Fruit fly (Drosophila melanogaster) whole organism, prepupa: ENCODE data around the gene CG11168.

ENCODE experiments used
- Blimp-1 ChIP-seq: fragments of 200-800 bp; sonication (Bioruptor generic); optimal IDR thresholded peaks from 3 replicates; lab custom pipeline; 2017; ENCODE audit warnings: missing biosample characterization, missing genetic modification characterization, mild to moderate bottlenecking, moderate library complexity, missing genetic modification reagents
- CG10631 ChIP-seq: fragments of 200-800 bp; sonication (Bioruptor generic); optimal IDR thresholded peaks from 2 replicates; lab custom pipeline; 2016; ENCODE audit warnings: missing biosample characterization, missing genetic modification characterization
- CG11762 ChIP-seq: fragments of 200-800 bp; sonication (Bioruptor generic); optimal IDR thresholded peaks from 3 replicates; lab custom pipeline; 2016; ENCODE audit warnings: missing biosample characterization, missing genetic modification characterization; ENCODE audit not compliant: insufficient read depth
- CG11902 ChIP-seq: fragments of 200-800 bp; sonication (Bioruptor generic); optimal IDR thresholded peaks from 3 replicates; lab custom pipeline; 2016; ENCODE audit warnings: missing biosample characterization, missing genetic modification characterization
- CG15336 ChIP-seq: fragments of 200-800 bp; sonication (Bioruptor generic); IDR thresholded peaks from 2 replicates; pipeline ENCODE4 v1.3.6; 2022; ENCODE audit warnings: missing biosample characterization, missing genetic modification characterization
- CG3032 ChIP-seq: fragments of 200-800 bp; optimal IDR thresholded peaks from 2 replicates; lab custom pipeline; 2019; ENCODE audit warnings: missing biosample characterization, mild to moderate bottlenecking, missing genetic modification characterization, moderate library complexity
- CG31627 ChIP-seq: fragments of 200-800 bp; sonication (Bioruptor generic); optimal IDR thresholded peaks from 3 replicates; lab custom pipeline; 2016; ENCODE audit warnings: missing biosample characterization, missing genetic modification characterization
- CG32006 ChIP-seq: fragments of 200-800 bp; sonication (Bioruptor generic); optimal IDR thresholded peaks from 3 replicates; lab custom pipeline; 2017; ENCODE audit warnings: missing biosample characterization, mild to moderate bottlenecking, missing genetic modification characterization
- CG34406 ChIP-seq: fragments of 200-800 bp; sonication (Bioruptor generic); optimal IDR thresholded peaks from 3 replicates; lab custom pipeline; 2016; ENCODE audit warnings: missing biosample characterization, missing genetic modification characterization
- CG4318 ChIP-seq: fragments of 200-800 bp; sonication (Bioruptor generic); optimal IDR thresholded peaks from 3 replicates; lab custom pipeline; 2017; ENCODE audit warnings: missing biosample characterization, mild to moderate bottlenecking, missing genetic modification characterization
- CG6808 ChIP-seq: fragments of 200-800 bp; sonication (Bioruptor generic); optimal IDR thresholded peaks from 3 replicates; lab custom pipeline; 2017; ENCODE audit warnings: missing biosample characterization, missing genetic modification characterization, mild to moderate bottlenecking, moderate library complexity, missing genetic modification reagents
- CG6854 ChIP-seq: fragments of 200-800 bp; sonication (Bioruptor generic); optimal IDR thresholded peaks from 2 replicates; lab custom pipeline; 2017; ENCODE audit warnings: missing biosample characterization, mild to moderate bottlenecking, missing genetic modification characterization
- CG7368 ChIP-seq: fragments of 200-800 bp; sonication (Bioruptor generic); optimal IDR thresholded peaks from 3 replicates; lab custom pipeline; 2016; ENCODE audit warnings: missing biosample characterization, missing genetic modification characterization
- CG8119 ChIP-seq: fragments of 200-800 bp; sonication (Bioruptor generic); IDR thresholded peaks from 3 replicates; pipeline ENCODE4 v1.3.6; 2022; ENCODE audit warnings: missing biosample characterization, missing genetic modification characterization
- CG8632 ChIP-seq: fragments of 200-800 bp; sonication (Bioruptor generic); optimal IDR thresholded peaks from 3 replicates; lab custom pipeline; 2016; ENCODE audit warnings: missing biosample characterization, missing genetic modification characterization
- Eip78C ChIP-seq: fragments of 200-800 bp; sonication (Bioruptor generic); peaks from one replicate; lab custom pipeline; 2016; ENCODE audit warnings: missing biosample characterization, missing genetic modification characterization
- Eip93F ChIP-seq: fragments of 200-800 bp; sonication (Bioruptor generic); optimal IDR thresholded peaks from 2 replicates; lab custom pipeline; 2016; ENCODE audit warnings: missing biosample characterization, mild to moderate bottlenecking, missing genetic modification characterization
- Hr38 ChIP-seq: sonication (Bioruptor generic); optimal IDR thresholded peaks from 2 replicates; lab custom pipeline; 2016; ENCODE audit warnings: missing biosample characterization, missing genetic modification characterization
- Hr39 ChIP-seq: fragments of 200-800 bp; sonication (Bioruptor generic); optimal IDR thresholded peaks from 2 replicates; lab custom pipeline; 2016; ENCODE audit warnings: missing biosample characterization, missing genetic modification characterization
- Hr4 ChIP-seq: fragments of 200-800 bp; sonication (Bioruptor generic); optimal IDR thresholded peaks from 3 replicates; lab custom pipeline; 2016; ENCODE audit warnings: missing biosample characterization, missing genetic modification characterization
- Lpt ChIP-seq: fragments of 200-800 bp; sonication (Bioruptor generic); optimal IDR thresholded peaks from 3 replicates; lab custom pipeline; 2016; ENCODE audit warnings: missing biosample characterization, missing genetic modification characterization
- Met ChIP-seq: fragments of 200-800 bp; sonication (Bioruptor generic); optimal IDR thresholded peaks from 3 replicates; lab custom pipeline; 2016; ENCODE audit warnings: missing biosample characterization, missing genetic modification characterization
- OdsH ChIP-seq: fragments of 200-800 bp; sonication (Bioruptor generic); optimal IDR thresholded peaks from 3 replicates; lab custom pipeline; 2016; ENCODE audit warnings: missing biosample characterization, missing genetic modification characterization
- Smox ChIP-seq: fragments of 200-800 bp; sonication (Bioruptor generic); optimal IDR thresholded peaks from 3 replicates; lab custom pipeline; 2016; ENCODE audit warnings: missing biosample characterization, missing genetic modification characterization
- Sox102F ChIP-seq: fragments of 200-800 bp; sonication (Bioruptor generic); optimal IDR thresholded peaks from 2 replicates; lab custom pipeline; 2016; ENCODE audit warnings: missing biosample characterization, mild to moderate bottlenecking, missing genetic modification characterization
- Sox14 ChIP-seq: fragments of 200-800 bp; sonication (Bioruptor generic); optimal IDR thresholded peaks from 3 replicates; lab custom pipeline; 2016; ENCODE audit warnings: missing biosample characterization, missing genetic modification characterization
- Sox15 ChIP-seq: fragments of 200-800 bp; sonication (Bioruptor generic); optimal IDR thresholded peaks from 3 replicates; lab custom pipeline; 2016; ENCODE audit warnings: missing biosample characterization, missing genetic modification characterization
- achi ChIP-seq: fragments of 200-800 bp; sonication (Bioruptor generic); optimal IDR thresholded peaks from 3 replicates; lab custom pipeline; 2016; ENCODE audit warnings: missing biosample characterization, missing genetic modification characterization
- cyc ChIP-seq: fragments of 200-800 bp; sonication (Bioruptor generic); optimal IDR thresholded peaks from 3 replicates; lab custom pipeline; 2016; ENCODE audit warnings: missing biosample characterization, missing genetic modification characterization
- esn ChIP-seq: fragments of 200-800 bp; sonication (Bioruptor generic); optimal IDR thresholded peaks from 2 replicates; lab custom pipeline; 2016; ENCODE audit warnings: missing biosample characterization, mild to moderate bottlenecking, missing genetic modification characterization, moderate library complexity
- fd59A ChIP-seq: fragments of 200-800 bp; sonication (Bioruptor generic); optimal IDR thresholded peaks from 2 replicates; lab custom pipeline; 2017; ENCODE audit warnings: missing biosample characterization, mild to moderate bottlenecking, missing genetic modification characterization, missing genetic modification reagents
- fd85E ChIP-seq: fragments of 200-800 bp; sonication (Bioruptor generic); optimal IDR thresholded peaks from 3 replicates; lab custom pipeline; 2016; ENCODE audit warnings: missing biosample characterization, missing genetic modification characterization
- lz ChIP-seq: fragments of 200-800 bp; sonication (Bioruptor generic); optimal IDR thresholded peaks from 3 replicates; lab custom pipeline; 2016; ENCODE audit warnings: missing biosample characterization, missing genetic modification characterization
- ss ChIP-seq, 2 experiments: fragments of 200-800 bp; sonication (Bioruptor generic); optimal IDR thresholded peaks; 2 replicates in 1 of 2; 3 replicates in 1 of 2; lab custom pipeline; 2017 to 2018; ENCODE audit warnings: mild to moderate bottlenecking in 2 of 2, missing biosample characterization in 2 of 2, missing genetic modification characterization in 2 of 2, moderate library complexity in 1 of 2
- svp ChIP-seq: fragments of 200-800 bp; sonication (Bioruptor generic); peaks from one replicate; lab custom pipeline; 2016; ENCODE audit warnings: missing biosample characterization, missing genetic modification characterization
- topi ChIP-seq: fragments of 200-800 bp; sonication (Bioruptor generic); optimal IDR thresholded peaks from 3 replicates; lab custom pipeline; 2016; ENCODE audit warnings: missing biosample characterization, missing genetic modification characterization
- vri ChIP-seq: fragments of 200-800 bp; sonication (Bioruptor generic); optimal IDR thresholded peaks from 3 replicates; lab custom pipeline; 2016; ENCODE audit warnings: missing biosample characterization, mild to moderate bottlenecking, missing genetic modification characterization

Gene CG11168

dm6 chr3R:24966578-24966977 is 48.7 kb downstream of the CG11168 start:
- TF ChIP-seq Lpt (GFP tag; lab: Kevin White, UChicago) (no peak), esn (GFP tag; lab: Kevin White, UChicago) (peak; percentile 28), fd85E (GFP tag; lab: Kevin White, UChicago) (no peak), CG3032 (tag; lab: Kevin White, UChicago) (no peak), OdsH (peak; percentile 25), vri (GFP tag; lab: Kevin White, UChicago) (no peak), Hr39 (peak; percentile 16), CG7368 (GFP tag; lab: Kevin White, UChicago) (no peak), CG8632 (GFP tag; lab: Kevin White, UChicago) (peak; percentile 3), CG11902 (GFP tag; lab: Kevin White, UChicago) (no peak), CG10631 (GFP tag; lab: Kevin White, UChicago) (no peak), CG4318 (peak; percentile 21), CG34406 (GFP tag; lab: Kevin White, UChicago) (no peak), svp (peak; percentile 77), Smox (GFP tag; lab: Kevin White, UChicago) (peak; percentile 19), fd59A (GFP tag; lab: Kevin White, UChicago) (no peak), lz (no peak), CG15336 (GFP tag; lab: Robert Waterston, UW) (no peak), Hr38 (GFP tag; lab: Kevin White, UChicago) (no peak), CG6854 (GFP tag; lab: Kevin White, UChicago) (no peak), CG32006 (peak; percentile 63), topi (no peak), achi (GFP tag; lab: Kevin White, UChicago) (no peak), CG31627 (GFP tag; lab: Kevin White, UChicago) (no peak), Sox15 (GFP tag; lab: Kevin White, UChicago) (no peak), Sox14 (no peak), Sox102F (GFP tag; lab: Kevin White, UChicago) (peak; percentile 22), Met (GFP tag; lab: Kevin White, UChicago) (peak; percentile 33), CG6808 (GFP tag; lab: Kevin White, UChicago) (no peak), ss (GFP tag; optimal IDR thresholded peaks at IDR 0.05; lab: Kevin White, UChicago) (no peak), Eip78C (GFP tag; lab: Kevin White, UChicago) (peak; percentile 37), CG11762 (GFP tag; lab: Kevin White, UChicago) (no peak), cyc (no peak)
- TF ChIP-seq, all 60 proteins: peak for 11

dm6 chr3R:24968015-24968414 is 50.1 kb downstream of the CG11168 start:
- TF ChIP-seq CG15336 (GFP tag; lab: Robert Waterston, UW) = no peak
- no peak for TF ChIP-seq CG8632 (GFP tag; lab: Kevin White, UChicago)
- TF ChIP-seq Sox14 = no peak
- no peak for TF ChIP-seq CG3032 (tag; lab: Kevin White, UChicago)
- TF ChIP-seq cyc = no peak
- no peak for TF ChIP-seq CG8119
- TF ChIP-seq CG31627 (GFP tag; lab: Kevin White, UChicago) = no peak
- no peak for TF ChIP-seq Hr39
- no peak for TF ChIP-seq Hr4 (GFP tag; lab: Kevin White, UChicago)
- TF ChIP-seq Eip93F = no peak

- TF ChIP-seq Hr39 (no peak), svp (peak; percentile 80), Blimp-1 (GFP tag; lab: Kevin White, UChicago) (peak; percentile 88), CG6854 (GFP tag; lab: Kevin White, UChicago) (peak; percentile 59)
Observed at dm6 chr3R:24968888-24969287, 51.0 kb downstream of the CG11168 start.
